Fruit fly (Drosophila melanogaster): ENCODE results near the gene CG17803.

- TF ChIP-seq fkh (GFP tag; optimal IDR thresholded peaks at IDR 0.05): peak; percentile 55
- TF ChIP-seq Blimp-1 (GFP tag; optimal IDR thresholded peaks at IDR 0.05): no peak
- TF ChIP-seq CG10631 (GFP tag; optimal IDR thresholded peaks at IDR 0.05): no peak
- TF ChIP-seq salr (GFP tag; optimal IDR thresholded peaks at IDR 0.05): no peak
- TF ChIP-seq CG6276 (GFP tag; optimal IDR thresholded peaks at IDR 0.05): no peak
- no peak for TF ChIP-seq CG31627 (GFP tag; optimal IDR thresholded peaks at IDR 0.05)
- TF ChIP-seq fd59A (GFP tag; optimal IDR thresholded peaks at IDR 0.05): no peak
- no peak for TF ChIP-seq CG7368 (GFP tag; optimal IDR thresholded peaks at IDR 0.05)
- no peak for TF ChIP-seq Smox (GFP tag; optimal IDR thresholded peaks at IDR 0.05)
- TF ChIP-seq Sox14 (GFP tag; optimal IDR thresholded peaks at IDR 0.05): no peak
Observed at dm6 chr3R:17758905-17759304, 42.4 kb downstream of the CG17803 start.

Measured in whole organism, prepupa.